Worm (Caenorhabditis elegans) whole organism, mixed stage, embryonic: ENCODE results near the gene F08D12.15.

Experiments used
- ceh-43 ChIP-seq: fragments of 200-800 bp; sonication (Bioruptor generic); optimal IDR thresholded peaks from 2 replicates; lab custom pipeline; 2018; ENCODE audit warnings: mild to moderate bottlenecking, missing genetic modification characterization, moderate library complexity, missing compliant biosample characterization
- ces-1 ChIP-seq: fragments of 150-350 bp; optimal IDR thresholded peaks from 2 replicates; lab custom pipeline; 2014; ENCODE audit warnings: missing biosample characterization, missing genetic modification reagents, missing genetic modification characterization
- elt-3 ChIP-seq: fragments of 150-350 bp; optimal IDR thresholded peaks from 2 replicates; lab custom pipeline; 2014; ENCODE audit warnings: missing biosample characterization, missing genetic modification characterization
- flh-1 ChIP-seq: fragments of 200-800 bp; sonication (Bioruptor generic); optimal IDR thresholded peaks from 2 replicates; lab custom pipeline; 2018; ENCODE audit warnings: mild to moderate bottlenecking, missing genetic modification characterization, moderate library complexity, missing compliant biosample characterization
- pha-4 ChIP-seq: fragments of 150-350 bp; optimal IDR thresholded peaks from 2 replicates; lab custom pipeline; 2018; ENCODE audit warnings: missing biosample characterization, missing genetic modification reagents, missing genetic modification characterization

ce11 chrII:2815017-2815416 is 48.6 kb downstream of the F08D12.15 start:
- TF ChIP-seq ces-1 (GFP tag; lab: Kevin White, UChicago): no peak
- no peak for TF ChIP-seq pha-4 (tag; lab: Kevin White, UChicago)
- no peak for TF ChIP-seq flh-1 (GFP tag; lab: Kevin White, UChicago)
- no peak for TF ChIP-seq ceh-43
- TF ChIP-seq elt-3 (tag; lab: Kevin White, UChicago): no peak
